Fruit fly (Drosophila melanogaster) whole organism, embryonic: ENCODE data around the gene CG18649.

Experiments used
- Atf-2 ChIP-seq: fragments of 200-800 bp; sonication (Bioruptor generic); optimal IDR thresholded peaks from 2 replicates; lab custom pipeline; 2016; ENCODE audit warnings: missing biosample characterization, missing genetic modification characterization
- Blimp-1 ChIP-seq: fragments of 200-800 bp; sonication (Bioruptor generic); optimal IDR thresholded peaks from 3 replicates; lab custom pipeline; 2018; ENCODE audit warnings: missing biosample characterization, missing genetic modification characterization, mild to moderate bottlenecking, moderate library complexity, missing genetic modification reagents
- CG10209 ChIP-seq: fragments of 200-800 bp; sonication (Bioruptor generic); optimal IDR thresholded peaks from 3 replicates; lab custom pipeline; 2017; ENCODE audit warnings: missing biosample characterization, mild to moderate bottlenecking, missing genetic modification characterization, missing genetic modification reagents
- CG11093 ChIP-seq: fragments of 200-800 bp; sonication (Bioruptor generic); IDR thresholded peaks from 3 replicates; pipeline ENCODE4 v1.3.6; 2022; ENCODE audit warnings: missing biosample characterization, missing genetic modification characterization
- CG11723 ChIP-seq: fragments of 200-800 bp; sonication (Bioruptor generic); optimal IDR thresholded peaks from 2 replicates; lab custom pipeline; 2017; ENCODE audit warnings: missing biosample characterization, mild to moderate bottlenecking, missing genetic modification characterization
- CG12299 ChIP-seq: fragments of 200-800 bp; sonication (Bioruptor generic); optimal IDR thresholded peaks from 2 replicates; lab custom pipeline; 2018; ENCODE audit warnings: missing biosample characterization, mild to moderate bottlenecking, missing genetic modification characterization
- CG13123 ChIP-seq: fragments of 200-800 bp; sonication (Bioruptor generic); optimal IDR thresholded peaks from 2 replicates; lab custom pipeline; 2016; ENCODE audit warnings: missing biosample characterization, missing genetic modification characterization
- CG13296 ChIP-seq: fragments of 200-800 bp; sonication (Bioruptor generic); optimal IDR thresholded peaks from 3 replicates; lab custom pipeline; 2018; ENCODE audit warnings: missing biosample characterization, mild to moderate bottlenecking, missing genetic modification characterization
- CG17359 ChIP-seq: fragments of 200-800 bp; sonication (Bioruptor generic); optimal IDR thresholded peaks from 3 replicates; lab custom pipeline; 2018; ENCODE audit warnings: missing biosample characterization, mild to moderate bottlenecking, missing genetic modification characterization, moderate library complexity
- CG17829 ChIP-seq: fragments of 200-800 bp; optimal IDR thresholded peaks from 2 replicates; lab custom pipeline; 2019; ENCODE audit warnings: missing biosample characterization, mild to moderate bottlenecking, missing genetic modification characterization, moderate library complexity
- CG18262 ChIP-seq: fragments of 200-800 bp; optimal IDR thresholded peaks from 3 replicates; lab custom pipeline; 2019; ENCODE audit warnings: missing biosample characterization, mild to moderate bottlenecking, missing genetic modification characterization, moderate library complexity
- CG2678 ChIP-seq: fragments of 200-800 bp; sonication (Bioruptor generic); optimal IDR thresholded peaks from 3 replicates; lab custom pipeline; 2019; ENCODE audit warnings: missing biosample characterization, mild to moderate bottlenecking, missing genetic modification characterization, moderate library complexity
- CG32532 ChIP-seq: fragments of 200-800 bp; sonication (Bioruptor generic); IDR thresholded peaks from 2 replicates; pipeline ENCODE4 v1.3.6; 2022; ENCODE audit warnings: missing biosample characterization, missing genetic modification characterization
- CG4730 ChIP-seq: fragments of 200-800 bp; sonication (Bioruptor generic); IDR thresholded peaks from 2 replicates; pipeline ENCODE4 v1.3.6; 2022; ENCODE audit warnings: missing biosample characterization, missing genetic modification characterization
- CG7786 ChIP-seq: fragments of 200-800 bp; sonication (Bioruptor generic); optimal IDR thresholded peaks from 2 replicates; lab custom pipeline; 2016; ENCODE audit warnings: missing biosample characterization, missing genetic modification characterization
- D19B ChIP-seq: fragments of 200-800 bp; sonication (Bioruptor generic); optimal IDR thresholded peaks from 2 replicates; lab custom pipeline; 2017; ENCODE audit warnings: missing biosample characterization, mild to moderate bottlenecking, missing genetic modification characterization
- Doc3 ChIP-seq: fragments of 200-800 bp; sonication (Bioruptor generic); IDR thresholded peaks from 3 replicates; pipeline ENCODE4 v1.3.6; 2022; ENCODE audit warnings: missing biosample characterization, missing genetic modification characterization; ENCODE audit not compliant: partially characterized antibody
- Dref ChIP-seq: fragments of 200-800 bp; sonication (Bioruptor generic); IDR thresholded peaks from 2 replicates; pipeline ENCODE4 v1.3.6; 2022; ENCODE audit warnings: missing biosample characterization, missing genetic modification characterization
- ERR ChIP-seq: fragments of 200-800 bp; sonication (Bioruptor generic); optimal IDR thresholded peaks from 2 replicates; lab custom pipeline; 2016; ENCODE audit warnings: missing biosample characterization, missing genetic modification characterization
- Hr3 ChIP-seq: fragments of 200-800 bp; sonication (Bioruptor generic); optimal IDR thresholded peaks from 3 replicates; lab custom pipeline; 2016; ENCODE audit warnings: missing biosample characterization, missing genetic modification characterization
- MTF-1 ChIP-seq: fragments of 200-800 bp; sonication (Bioruptor generic); optimal IDR thresholded peaks from 2 replicates; lab custom pipeline; 2018; ENCODE audit warnings: missing biosample characterization, mild to moderate bottlenecking, missing genetic modification characterization, borderline replicate concordance
- Mad ChIP-seq: fragments of 200-800 bp; sonication (Bioruptor generic); optimal IDR thresholded peaks from 2 replicates; lab custom pipeline; 2016; ENCODE audit warnings: missing biosample characterization, missing genetic modification characterization
- Med ChIP-seq: fragments of 200-800 bp; sonication (Bioruptor generic); peaks from one replicate; lab custom pipeline; 2016; ENCODE audit warnings: missing biosample characterization, missing genetic modification characterization, mild to moderate bottlenecking, inconsistent platforms, moderate library complexity
- Stat92E ChIP-seq, 3 experiments: fragments of >200 bp in 2 of 3; fragments of 200-800 bp in 1 of 3; sonication (Bioruptor generic) in 1 of 3; optimal IDR thresholded peaks; 2 replicates each; lab custom pipeline; 2017 to 2019; ENCODE audit warnings: missing biosample characterization in 3 of 3, missing genetic modification characterization in 3 of 3, mild to moderate bottlenecking in 1 of 3, moderate library complexity in 1 of 3
- Trl ChIP-seq, 3 experiments: fragments of >200 bp in 2 of 3; fragments of 200-800 bp in 1 of 3; sonication (Bioruptor generic) in 1 of 3; optimal IDR thresholded peaks; 2 replicates in 1 of 3; 3 replicates in 2 of 3; lab custom pipeline; 2016 to 2017; ENCODE audit warnings: missing biosample characterization in 1 of 3, missing genetic modification characterization in 1 of 3
- Usf ChIP-seq: fragments of 200-800 bp; sonication (Bioruptor generic); optimal IDR thresholded peaks from 2 replicates; lab custom pipeline; 2017; ENCODE audit warnings: missing genotype, missing biosample characterization, missing genetic modification characterization
- YL-1 ChIP-seq: fragments of 200-800 bp; sonication (Bioruptor generic); optimal IDR thresholded peaks from 3 replicates; lab custom pipeline; 2017; ENCODE audit warnings: missing biosample characterization, mild to moderate bottlenecking, missing genetic modification characterization
- aop ChIP-seq: fragments of 200-800 bp; sonication (Bioruptor generic); IDR thresholded peaks from 2 replicates; pipeline ENCODE4 v1.3.6; 2022; ENCODE audit warnings: missing biosample characterization, missing genetic modification characterization
- ara ChIP-seq: fragments of 200-800 bp; sonication (Bioruptor generic); IDR thresholded peaks from 2 replicates; pipeline ENCODE4 v1.3.6; 2022; ENCODE audit warnings: missing biosample characterization, missing genetic modification characterization
- bab2 ChIP-seq: fragments of 200-800 bp; sonication (Bioruptor generic); optimal IDR thresholded peaks from 2 replicates; lab custom pipeline; 2016; ENCODE audit warnings: missing biosample characterization, missing genetic modification characterization
- btn ChIP-seq: fragments of 200-800 bp; sonication (Bioruptor generic); optimal IDR thresholded peaks from 2 replicates; lab custom pipeline; 2016; ENCODE audit warnings: missing biosample characterization, missing genetic modification characterization
- en ChIP-seq: fragments of 200-800 bp; sonication (Bioruptor generic); optimal IDR thresholded peaks from 2 replicates; lab custom pipeline; 2016; ENCODE audit warnings: missing biosample characterization, missing genetic modification characterization
- gce ChIP-seq: fragments of 200-800 bp; sonication (Bioruptor generic); IDR thresholded peaks from 3 replicates; pipeline ENCODE4 v1.3.6; 2022; ENCODE audit warnings: missing biosample characterization, missing genetic modification characterization
- gt ChIP-seq: fragments of 200-800 bp; sonication (Bioruptor generic); IDR thresholded peaks from 2 replicates; pipeline ENCODE4 v1.3.6; 2022; ENCODE audit warnings: missing biosample characterization, missing genetic modification characterization
- ham ChIP-seq: fragments of 200-800 bp; sonication (Bioruptor generic); IDR thresholded peaks from 2 replicates; pipeline ENCODE4 v1.3.6; 2022; ENCODE audit warnings: missing biosample characterization, missing genetic modification characterization
- jigr1 ChIP-seq: fragments of 200-800 bp; sonication (Bioruptor generic); IDR thresholded peaks from 3 replicates; pipeline ENCODE4 v1.3.6; 2022; ENCODE audit warnings: missing biosample characterization, missing genetic modification characterization
- kah ChIP-seq: fragments of 200-800 bp; sonication (Bioruptor generic); optimal IDR thresholded peaks from 2 replicates; lab custom pipeline; 2018; ENCODE audit warnings: missing biosample characterization, mild to moderate bottlenecking, missing genetic modification characterization
- luna ChIP-seq: fragments of 200-800 bp; sonication (Bioruptor generic); optimal IDR thresholded peaks from 2 replicates; lab custom pipeline; 2016; ENCODE audit warnings: missing biosample characterization, missing genetic modification characterization
- mam ChIP-seq: fragments of 200-800 bp; sonication (Bioruptor generic); optimal IDR thresholded peaks from 3 replicates; lab custom pipeline; 2016; ENCODE audit warnings: missing biosample characterization, missing genetic modification characterization
- mirr ChIP-seq: fragments of 200-800 bp; sonication (Bioruptor generic); optimal IDR thresholded peaks from 3 replicates; lab custom pipeline; 2018; ENCODE audit warnings: missing biosample characterization, mild to moderate bottlenecking, missing genetic modification characterization
- org-1 ChIP-seq: fragments of 200-800 bp; sonication (Bioruptor generic); optimal IDR thresholded peaks from 2 replicates; lab custom pipeline; 2017; ENCODE audit warnings: missing biosample characterization, missing genetic modification characterization
- pho ChIP-seq: fragments of 200-800 bp; sonication (Bioruptor generic); optimal IDR thresholded peaks from 2 replicates; lab custom pipeline; 2016; ENCODE audit warnings: missing biosample characterization, missing genetic modification characterization
- run ChIP-seq: fragments of 200-800 bp; sonication (Bioruptor generic); optimal IDR thresholded peaks from 3 replicates; lab custom pipeline; 2018; ENCODE audit warnings: missing biosample characterization, mild to moderate bottlenecking, missing genetic modification characterization
- schlank ChIP-seq: fragments of 200-800 bp; sonication (Bioruptor generic); optimal IDR thresholded peaks from 2 replicates; lab custom pipeline; 2018; ENCODE audit warnings: missing biosample characterization, mild to moderate bottlenecking, missing genetic modification characterization
- sqz ChIP-seq: fragments of 200-800 bp; sonication (Bioruptor generic); optimal IDR thresholded peaks from 3 replicates; lab custom pipeline; 2018; ENCODE audit warnings: missing biosample characterization, mild to moderate bottlenecking, missing genetic modification characterization
- stwl ChIP-seq: fragments of 200-800 bp; sonication (Bioruptor generic); optimal IDR thresholded peaks from 3 replicates; lab custom pipeline; 2018; ENCODE audit warnings: missing biosample characterization, mild to moderate bottlenecking, missing genetic modification characterization, moderate library complexity
- sug ChIP-seq: fragments of 200-800 bp; optimal IDR thresholded peaks from 2 replicates; lab custom pipeline; 2019; ENCODE audit warnings: missing biosample characterization, mild to moderate bottlenecking, missing genetic modification characterization, moderate library complexity
- wdn ChIP-seq: fragments of 200-800 bp; sonication (Bioruptor generic); IDR thresholded peaks from 2 replicates; pipeline ENCODE4 v1.3.6; 2022; ENCODE audit warnings: missing biosample characterization, missing genetic modification characterization

The CG18649 gene

DNA sequence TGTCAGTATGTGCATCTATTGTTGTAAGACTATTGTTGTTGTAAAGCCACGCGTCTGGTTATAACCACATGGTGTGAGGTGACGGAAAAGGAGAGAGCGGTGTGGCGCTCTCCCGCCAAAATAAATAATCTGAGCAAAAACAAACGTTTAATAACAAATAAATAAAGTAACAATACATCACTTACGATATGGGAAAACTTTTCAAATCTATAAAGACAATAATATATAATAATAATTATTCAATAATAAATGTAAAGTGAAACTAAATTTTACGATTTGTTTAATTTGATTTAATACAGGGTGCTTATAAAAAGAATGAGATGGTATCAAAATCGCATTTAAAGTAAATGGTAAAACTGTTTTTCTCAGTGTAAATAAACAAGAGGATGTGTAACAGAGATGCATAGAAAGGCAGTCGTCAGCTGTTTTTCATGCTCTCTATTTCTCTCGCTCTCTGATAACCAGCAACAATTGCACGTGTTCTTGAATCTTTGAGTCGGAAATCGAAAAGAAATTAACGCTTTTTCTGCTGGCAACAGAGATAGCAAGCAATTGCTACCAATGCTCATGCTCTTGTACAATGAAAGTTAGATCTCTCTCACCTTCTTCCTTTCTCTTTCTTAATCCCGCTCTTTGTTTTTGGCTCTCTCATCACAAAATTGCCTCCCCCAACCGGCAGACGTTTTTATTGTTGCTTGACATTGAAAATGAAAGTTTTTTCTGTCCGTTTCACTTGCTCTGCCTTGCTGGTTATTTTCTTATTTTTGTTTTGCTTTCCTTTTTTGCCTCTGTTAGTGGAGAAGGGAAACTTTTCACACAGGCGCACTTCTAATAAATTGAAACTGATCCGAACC, 45.0 kb upstream of the CG18649 start (continued):
- TF ChIP-seq Stat92E (GFP tag; optimal IDR thresholded peaks at IDR 0.05; lab: Kevin White, UChicago) = peak in 1 of 3 experiments; percentile 45
- TF ChIP-seq MTF-1 (GFP tag; lab: Kevin White, UChicago) = peak; percentile 86
- peak; percentile 89 for TF ChIP-seq CG32532 (GFP tag; lab: Robert Waterston, UW)
- TF ChIP-seq pho = no peak
- TF ChIP-seq stwl = peak; percentile 17
- peak; percentile 64 for TF ChIP-seq Hr3 (GFP tag; lab: Kevin White, UChicago)
- TF ChIP-seq ERR (GFP tag; lab: Kevin White, UChicago) = no peak
- no peak for TF ChIP-seq Dref (GFP tag; lab: Robert Waterston, UW)
- peak; percentile 95 for TF ChIP-seq CG13296 (GFP tag; lab: Kevin White, UChicago)
- TF ChIP-seq en (GFP tag; lab: Kevin White, UChicago) = no peak
- TF ChIP-seq Atf-2 (GFP tag; lab: Kevin White, UChicago) = peak; percentile 0
- TF ChIP-seq gt (GFP tag; lab: Robert Waterston, UW) = peak; percentile 39; the same call in 1 of the 2 replicates
- peak; percentile 97 for TF ChIP-seq CG2678 (tag; lab: Kevin White, UChicago)
- TF ChIP-seq ara (GFP tag; lab: Robert Waterston, UW) = peak; percentile 69
- 0 out of 3 replicates have a peak, but pooled peaks have one; percentile 7 for TF ChIP-seq jigr1 (GFP tag; lab: Robert Waterston, UW)
- peak; percentile 86 for TF ChIP-seq CG12299 (tag; lab: Kevin White, UChicago)
- peak; percentile 74 for TF ChIP-seq CG10209 (GFP tag; lab: Kevin White, UChicago)
- peak; percentile 83 for TF ChIP-seq org-1
- TF ChIP-seq btn (GFP tag; lab: Kevin White, UChicago) = no peak
- no peak for TF ChIP-seq ham (GFP tag; lab: Robert Waterston, UW)
- TF ChIP-seq CG11723 (GFP tag; lab: Kevin White, UChicago) = peak; percentile 63
- TF ChIP-seq schlank (tag; lab: Kevin White, UChicago) = peak; percentile 24
- TF ChIP-seq CG7786 = no peak
- TF ChIP-seq Mad (GFP tag; lab: Kevin White, UChicago) = no peak
- peak; percentile 93 for TF ChIP-seq Blimp-1 (GFP tag; lab: Kevin White, UChicago)
- TF ChIP-seq wdn (GFP tag; lab: Robert Waterston, UW) = no peak
- no peak for TF ChIP-seq luna (GFP tag; lab: Kevin White, UChicago)
- TF ChIP-seq mam (GFP tag; lab: Kevin White, UChicago) = no peak
- peak; percentile 55 for TF ChIP-seq Med (GFP tag; lab: Kevin White, UChicago)
- TF ChIP-seq aop (GFP tag; lab: Robert Waterston, UW) = no peak
- TF ChIP-seq CG17359 (tag; lab: Kevin White, UChicago) = peak; percentile 91
- no peak for TF ChIP-seq Doc3 (GFP tag; lab: Robert Waterston, UW)
- peak; percentile 97 for TF ChIP-seq CG17829 (tag; lab: Kevin White, UChicago)
- peak; percentile 62 for TF ChIP-seq kah (GFP tag; lab: Kevin White, UChicago)
- TF ChIP-seq YL-1 (GFP tag; lab: Kevin White, UChicago) = no peak
- TF ChIP-seq gce = peak; percentile 91; the same call in 2 of the 3 replicates
- peak; percentile 78 for TF ChIP-seq sqz (GFP tag; lab: Kevin White, UChicago)
- peak; percentile 39 for TF ChIP-seq mirr (GFP tag; lab: Kevin White, UChicago)
- TF ChIP-seq bab2 (GFP tag; lab: Kevin White, UChicago) = peak; percentile 11
- TF ChIP-seq CG11093 (GFP tag; lab: Robert Waterston, UW) = no peak; the same call in 2 of the 3 replicates
- TF ChIP-seq sug (tag; lab: Kevin White, UChicago) = peak; percentile 48
- peak; percentile 92 for TF ChIP-seq run (tag; lab: Kevin White, UChicago)
- peak; percentile 86 to 91 for TF ChIP-seq Trl (optimal IDR thresholded peaks at IDR 0.05; lab: Kevin White, UChicago)
- peak; percentile 69 for TF ChIP-seq Trl (GFP tag; optimal IDR thresholded peaks at IDR 0.05; lab: Kevin White, UChicago)
- TF ChIP-seq Usf (GFP tag; lab: Kevin White, UChicago) = peak; percentile 10
- TF ChIP-seq CG18262 (tag; lab: Kevin White, UChicago) = peak; percentile 97
- TF ChIP-seq CG4730 = peak; percentile 66
- TF ChIP-seq D19B (GFP tag; lab: Kevin White, UChicago) = peak; percentile 52
- peak; percentile 4 for TF ChIP-seq CG13123 (GFP tag; lab: Kevin White, UChicago)
